Worm (Caenorhabditis elegans): ENCODE results near the gene eef-1B.1.
A peak's percentile ranks its signal among the peaks of the same experiment; 100 is the strongest.

The eef-1B.1 gene

DNA sequence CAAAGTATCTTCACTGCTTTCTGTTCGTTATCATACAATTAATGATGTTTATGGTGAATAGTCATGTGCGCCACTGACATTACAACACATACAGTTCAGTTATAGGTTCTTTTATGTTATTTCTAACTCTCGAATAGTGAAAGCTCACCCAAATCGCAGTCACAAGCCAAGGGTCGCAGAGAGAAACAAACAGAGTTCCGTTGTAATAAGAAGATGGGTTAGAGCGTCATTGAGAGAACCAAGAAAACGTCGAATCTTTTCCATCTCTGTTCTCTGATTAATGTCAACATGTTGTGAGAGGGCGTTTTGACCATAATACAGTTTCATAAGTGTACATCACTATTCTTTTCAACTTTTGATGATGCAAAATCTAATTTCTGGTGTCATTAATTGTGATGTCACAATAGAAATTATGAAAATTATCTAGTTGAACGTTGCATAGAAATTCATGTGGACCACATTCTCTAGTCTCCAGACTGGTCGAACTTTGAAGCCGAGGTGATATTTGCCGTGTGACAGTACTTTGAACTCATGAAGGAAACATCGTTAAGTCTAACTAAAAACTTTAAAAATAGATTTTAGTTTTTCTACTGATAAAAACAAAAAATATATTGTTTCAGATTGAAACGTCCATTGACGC lies 902 bp upstream of the eef-1B.1 start (continued):
- TF ChIP-seq lim-7 (GFP tag; IDR thresholded peaks at IDR 0.05) = no peak
- no peak for TF ChIP-seq ztf-7 (tag; optimal IDR thresholded peaks at IDR 0.05)
- no peak for TF ChIP-seq mxl-2 (GFP tag; conservative IDR thresholded peaks at IDR 0.05)
- peak; percentile 16 for TF ChIP-seq nhr-6 (tag; optimal IDR thresholded peaks at IDR 0.05)
- no peak for TF ChIP-seq ZK337.2 (GFP tag; IDR thresholded peaks at IDR 0.05)
- no peak for TF ChIP-seq ceh-62 (tag; optimal IDR thresholded peaks at IDR 0.05)
- TF ChIP-seq Y75B8A.6 (GFP tag; IDR thresholded peaks at IDR 0.05) = no peak
- no peak for TF ChIP-seq hmg-1.1 (GFP tag; IDR thresholded peaks at IDR 0.05)
- TF ChIP-seq mes-2 (tag; optimal IDR thresholded peaks at IDR 0.05; ENCODE audit: poor library complexity, severe bottlenecking) = no peak
- no peak for TF ChIP-seq tag-97 (GFP tag; IDR thresholded peaks at IDR 0.05)
- TF ChIP-seq dmd-9 (GFP tag; IDR thresholded peaks at IDR 0.05) = no peak
- no peak for TF ChIP-seq snpc-4 (tag; optimal IDR thresholded peaks at IDR 0.05)
- peak; percentile 65 for TF ChIP-seq mep-1 (tag; optimal IDR thresholded peaks at IDR 0.05)
- no peak for TF ChIP-seq Y5F2A.4 (GFP tag; optimal IDR thresholded peaks at IDR 0.05)
- no peak for TF ChIP-seq fkh-10 (GFP tag; optimal IDR thresholded peaks at IDR 0.05)
- TF ChIP-seq hif-1 (tag; optimal IDR thresholded peaks at IDR 0.05) = no peak
- TF ChIP-seq dpl-1 (GFP tag; optimal IDR thresholded peaks at IDR 0.05) = no peak
- TF ChIP-seq lin-1 (GFP tag; IDR thresholded peaks at IDR 0.05) = no peak
- TF ChIP-seq ceh-32 (tag; optimal IDR thresholded peaks at IDR 0.05; ENCODE audit: poor library complexity) = no peak
- no peak for TF ChIP-seq egl-43 (GFP tag; IDR thresholded peaks at IDR 0.05)
- no peak for TF ChIP-seq duxl-1 (tag; optimal IDR thresholded peaks at IDR 0.05; ENCODE audit: poor library complexity)
- no peak for TF ChIP-seq D1046.2 (GFP tag; IDR thresholded peaks at IDR 0.05)
- no peak for TF ChIP-seq attf-4 (tag; optimal IDR thresholded peaks at IDR 0.05)
- TF ChIP-seq ceh-82 (tag; optimal IDR thresholded peaks at IDR 0.05) = no peak
- TF ChIP-seq lin-15B (tag; optimal IDR thresholded peaks at IDR 0.05) = no peak
- no peak for TF ChIP-seq F49E8.2 (tag; optimal IDR thresholded peaks at IDR 0.05; ENCODE audit: borderline replicate concordance)
- no peak for TF ChIP-seq nhr-42 (GFP tag; IDR thresholded peaks at IDR 0.05)
- no peak for TF ChIP-seq daf-19 (GFP tag; conservative IDR thresholded peaks at IDR 0.05)
- TF ChIP-seq sdz-12 (GFP tag; optimal IDR thresholded peaks at IDR 0.05) = no peak
- TF ChIP-seq dmd-8 (GFP tag; IDR thresholded peaks at IDR 0.05) = no peak
- no peak for TF ChIP-seq ceh-28 (tag; optimal IDR thresholded peaks at IDR 0.05)
- no peak for TF ChIP-seq lin-39 (tag; optimal IDR thresholded peaks at IDR 0.05)
- peak; percentile 45 for TF ChIP-seq nhr-11 (tag; optimal IDR thresholded peaks at IDR 0.05)
- TF ChIP-seq zip-11 (GFP tag; IDR thresholded peaks at IDR 0.05) = no peak
- TF ChIP-seq php-3 (GFP tag; IDR thresholded peaks at IDR 0.05) = peak; percentile 82
- TF ChIP-seq lin-29 (GFP tag; IDR thresholded peaks at IDR 0.05) = no peak
- TF ChIP-seq mdl-1 (tag; optimal IDR thresholded peaks at IDR 0.05) = peak in 1 of 2 experiments; percentile 26
- peak; percentile 48 for TF ChIP-seq nhr-28 (tag; optimal IDR thresholded peaks at IDR 0.05)
- no peak for TF ChIP-seq nhr-237 (tag; optimal IDR thresholded peaks at IDR 0.05)
- no peak for TF ChIP-seq ztf-11 (tag; optimal IDR thresholded peaks at IDR 0.05)
- no peak for TF ChIP-seq snpc-1.2 (GFP tag; IDR thresholded peaks at IDR 0.05)
- no peak for TF ChIP-seq Y48G9A.11 (GFP tag; IDR thresholded peaks at IDR 0.05)
- TF ChIP-seq saeg-2 (GFP tag; IDR thresholded peaks at IDR 0.05) = no peak
- TF ChIP-seq nhr-48 (tag; optimal IDR thresholded peaks at IDR 0.05) = no peak
- TF ChIP-seq mdt-29 (GFP tag; IDR thresholded peaks at IDR 0.05) = no peak
- TF ChIP-seq nhr-102 (tag; optimal IDR thresholded peaks at IDR 0.05) = no peak
- no peak for TF ChIP-seq rbr-2 (tag; optimal IDR thresholded peaks at IDR 0.05)
- TF ChIP-seq vab-7 (GFP tag; IDR thresholded peaks at IDR 0.05) = no peak
- no peak for TF ChIP-seq spr-1 (tag; optimal IDR thresholded peaks at IDR 0.05)
- TF ChIP-seq pha-4 (GFP tag; IDR thresholded peaks at IDR 0.05) = no peak
- TF ChIP-seq pha-4 (tag; optimal IDR thresholded peaks at IDR 0.05) = no peak
- TF ChIP-seq ama-1 (optimal IDR thresholded peaks at IDR 0.05) = peak; percentile 70
